Fruit fly (Drosophila melanogaster): Measurements from ENCODE around the gene Coq8.

DNA sequence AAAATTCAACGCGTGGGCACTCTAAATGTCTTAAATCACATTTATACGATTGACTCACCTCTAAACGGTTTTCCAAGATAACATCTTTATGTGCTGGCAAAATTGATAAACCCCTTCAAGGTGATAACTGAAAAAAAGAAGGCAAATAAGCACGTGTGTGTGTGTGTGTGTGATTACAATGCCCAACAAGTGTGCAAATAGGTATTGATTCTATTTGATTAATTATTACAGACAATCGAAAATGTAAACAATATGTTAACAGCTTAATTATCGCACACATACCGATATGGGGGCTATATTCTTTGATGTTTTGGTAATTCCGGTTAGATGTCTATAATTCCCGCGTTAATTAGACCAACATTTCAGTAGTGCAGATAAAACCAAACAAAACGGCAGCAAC lies 14.4 kb downstream of the Coq8 start:
- TF ChIP-seq Dip3 (GFP tag; optimal IDR thresholded peaks at IDR 0.05), result no peak
- TF ChIP-seq corto (GFP tag; optimal IDR thresholded peaks at IDR 0.05), result no peak
- no peak for TF ChIP-seq luna (GFP tag; optimal IDR thresholded peaks at IDR 0.05)
- no peak for TF ChIP-seq Rx (GFP tag; IDR thresholded peaks at IDR 0.05)
- no peak for TF ChIP-seq CG2712 (tag; optimal IDR thresholded peaks at IDR 0.05)
- no peak for TF ChIP-seq CG13287 (GFP tag; IDR thresholded peaks at IDR 0.05; ENCODE audit: partially characterized antibody)
- no peak for TF ChIP-seq wor (GFP tag; IDR thresholded peaks at IDR 0.05)
- no peak for TF ChIP-seq en (GFP tag; optimal IDR thresholded peaks at IDR 0.05)
- no peak for TF ChIP-seq Poxn (GFP tag; IDR thresholded peaks at IDR 0.05)

Data from whole organism, embryonic.